Fruit fly (Drosophila melanogaster) whole organism, embryonic: ENCODE measurements around the gene Lim3.

ENCODE experiments used
- Atf-2 ChIP-seq: fragments of 200-800 bp; sonication (Bioruptor generic); optimal IDR thresholded peaks from 2 replicates; lab custom pipeline; 2016; ENCODE audit warnings: missing biosample characterization, missing genetic modification characterization
- CG10366 ChIP-seq: fragments of 200-800 bp; sonication (Bioruptor generic); IDR thresholded peaks from 2 replicates; pipeline ENCODE4 v1.3.6; 2022; ENCODE audit warnings: missing biosample characterization, missing genetic modification characterization
- CG10565 ChIP-seq: fragments of 200-800 bp; sonication (Bioruptor generic); optimal IDR thresholded peaks from 3 replicates; lab custom pipeline; 2016; ENCODE audit warnings: missing biosample characterization, mild to moderate bottlenecking, missing genetic modification characterization
- CG11696 ChIP-seq: fragments of 200-800 bp; sonication (Bioruptor generic); IDR thresholded peaks from 2 replicates; pipeline ENCODE4 v1.3.6; 2022; ENCODE audit warnings: missing biosample characterization, missing genetic modification characterization
- CG12155 ChIP-seq: fragments of 200-800 bp; sonication (Bioruptor generic); optimal IDR thresholded peaks from 3 replicates; lab custom pipeline; 2016; ENCODE audit warnings: missing biosample characterization, missing genetic modification characterization
- CG12299 ChIP-seq: fragments of 200-800 bp; sonication (Bioruptor generic); optimal IDR thresholded peaks from 2 replicates; lab custom pipeline; 2018; ENCODE audit warnings: missing biosample characterization, mild to moderate bottlenecking, missing genetic modification characterization
- CG1233 ChIP-seq: fragments of 200-800 bp; sonication (Bioruptor generic); optimal IDR thresholded peaks from 4 replicates; lab custom pipeline; 2018; ENCODE audit warnings: missing biosample characterization, mild to moderate bottlenecking, missing genetic modification characterization
- CG12744 ChIP-seq: fragments of 200-800 bp; sonication (Bioruptor generic); optimal IDR thresholded peaks from 2 replicates; lab custom pipeline; 2016; ENCODE audit warnings: missing biosample characterization, missing genetic modification characterization
- CG12769 ChIP-seq: fragments of 200-800 bp; sonication (Bioruptor generic); optimal IDR thresholded peaks from 2 replicates; lab custom pipeline; 2019; ENCODE audit warnings: missing biosample characterization, mild to moderate bottlenecking, missing genetic modification characterization, moderate library complexity
- CG13894 ChIP-seq: fragments of 200-800 bp; sonication (Bioruptor generic); optimal IDR thresholded peaks from 3 replicates; lab custom pipeline; 2018; ENCODE audit warnings: missing biosample characterization, mild to moderate bottlenecking, missing genetic modification characterization, moderate library complexity
- CG14441 ChIP-seq: fragments of 200-800 bp; sonication (Bioruptor generic); IDR thresholded peaks from 2 replicates; pipeline ENCODE4 v1.3.6; 2022; ENCODE audit warnings: missing biosample characterization, missing genetic modification characterization
- CG1529 ChIP-seq: fragments of 200-800 bp; sonication (Bioruptor generic); optimal IDR thresholded peaks from 3 replicates; lab custom pipeline; 2018; ENCODE audit warnings: missing biosample characterization, missing genetic modification characterization
- CG15479 ChIP-seq: fragments of 200-800 bp; sonication (Bioruptor generic); optimal IDR thresholded peaks from 3 replicates; lab custom pipeline; 2019; ENCODE audit warnings: missing biosample characterization, mild to moderate bottlenecking, missing genetic modification characterization, moderate library complexity
- CG17186 ChIP-seq: fragments of 200-800 bp; sonication (Bioruptor generic); optimal IDR thresholded peaks from 3 replicates; lab custom pipeline; 2017; ENCODE audit warnings: missing biosample characterization, missing genetic modification reagents, missing genetic modification characterization
- CG3407 ChIP-seq: fragments of 200-800 bp; sonication (Bioruptor generic); optimal IDR thresholded peaks from 2 replicates; lab custom pipeline; 2018; ENCODE audit warnings: missing biosample characterization, mild to moderate bottlenecking, missing genetic modification characterization
- CG4328 ChIP-seq: fragments of 200-800 bp; sonication (Bioruptor generic); optimal IDR thresholded peaks from 3 replicates; lab custom pipeline; 2017; ENCODE audit warnings: missing biosample characterization, missing genetic modification reagents, missing genetic modification characterization
- CG7556 ChIP-seq: fragments of 200-800 bp; sonication (Bioruptor generic); optimal IDR thresholded peaks from 2 replicates; lab custom pipeline; 2017; ENCODE audit warnings: missing biosample characterization, mild to moderate bottlenecking, missing genetic modification characterization
- CG7987 ChIP-seq: fragments of 200-800 bp; sonication (Bioruptor generic); optimal IDR thresholded peaks from 2 replicates; lab custom pipeline; 2018; ENCODE audit warnings: missing biosample characterization, mild to moderate bottlenecking, missing genetic modification characterization, moderate library complexity
- Dip3 ChIP-seq: fragments of 200-800 bp; sonication (Bioruptor generic); optimal IDR thresholded peaks from 3 replicates; lab custom pipeline; 2016; ENCODE audit warnings: missing biosample characterization, missing genetic modification characterization
- Doc3 ChIP-seq: fragments of 200-800 bp; sonication (Bioruptor generic); IDR thresholded peaks from 3 replicates; pipeline ENCODE4 v1.3.6; 2022; ENCODE audit warnings: missing biosample characterization, missing genetic modification characterization; ENCODE audit not compliant: partially characterized antibody
- Fer3 ChIP-seq: fragments of 200-800 bp; sonication (Bioruptor generic); optimal IDR thresholded peaks from 2 replicates; lab custom pipeline; 2018; ENCODE audit warnings: missing biosample characterization, mild to moderate bottlenecking, missing genetic modification characterization, moderate library complexity
- Gsc ChIP-seq: fragments of 200-800 bp; sonication (Bioruptor generic); IDR thresholded peaks from 2 replicates; pipeline ENCODE4 v1.3.6; 2022; ENCODE audit warnings: missing biosample characterization, missing genetic modification characterization
- HLH3B ChIP-seq: fragments of 200-800 bp; sonication (Bioruptor generic); IDR thresholded peaks from 2 replicates; pipeline ENCODE4 v1.3.6; 2022; ENCODE audit warnings: missing biosample characterization, missing genetic modification characterization
- Lim3 ChIP-seq: fragments of 200-800 bp; sonication (Bioruptor generic); IDR thresholded peaks from 2 replicates; pipeline ENCODE4 v1.3.6; 2022; ENCODE audit warnings: missing biosample characterization, missing genetic modification characterization
- Mad ChIP-seq: fragments of 200-800 bp; sonication (Bioruptor generic); optimal IDR thresholded peaks from 2 replicates; lab custom pipeline; 2016; ENCODE audit warnings: missing biosample characterization, missing genetic modification characterization
- Nf-YC ChIP-seq: fragments of 200-800 bp; optimal IDR thresholded peaks from 3 replicates; lab custom pipeline; 2019; ENCODE audit warnings: missing biosample characterization, mild to moderate bottlenecking, missing genetic modification characterization, moderate library complexity
- Pdp1 ChIP-seq, 2 experiments: fragments of 200-800 bp; sonication (Bioruptor generic); optimal IDR thresholded peaks; 3 replicates each; lab custom pipeline; 2016; ENCODE audit warnings: missing biosample characterization in 2 of 2, missing genetic modification characterization in 2 of 2, mild to moderate bottlenecking in 1 of 2, moderate library complexity in 1 of 2
- Ptx1 ChIP-seq: fragments of 200-800 bp; sonication (Bioruptor generic); IDR thresholded peaks from 2 replicates; pipeline ENCODE4 v1.3.6; 2022; ENCODE audit warnings: missing biosample characterization, missing genetic modification characterization
- Rfx ChIP-seq: fragments of 200-800 bp; sonication (Bioruptor generic); IDR thresholded peaks from 2 replicates; pipeline ENCODE4 v1.3.6; 2022; ENCODE audit warnings: missing biosample characterization, missing genetic modification characterization
- Sox100B ChIP-seq: fragments of 200-800 bp; sonication (Bioruptor generic); optimal IDR thresholded peaks from 3 replicates; lab custom pipeline; 2018; ENCODE audit warnings: missing biosample characterization, mild to moderate bottlenecking, missing genetic modification characterization
- Ssrp ChIP-seq: fragments of 200-800 bp; sonication (Bioruptor generic); optimal IDR thresholded peaks from 2 replicates; lab custom pipeline; 2018; ENCODE audit warnings: missing biosample characterization, mild to moderate bottlenecking, missing genetic modification characterization, moderate library complexity
- Tbp ChIP-seq: fragments of >200 bp; optimal IDR thresholded peaks from 2 replicates; lab custom pipeline; 2018; ENCODE audit warnings: missing biosample characterization, missing genetic modification characterization
- Usf ChIP-seq: fragments of 200-800 bp; sonication (Bioruptor generic); optimal IDR thresholded peaks from 2 replicates; lab custom pipeline; 2017; ENCODE audit warnings: missing genotype, missing biosample characterization, missing genetic modification characterization
- ab ChIP-seq: fragments of 200-800 bp; sonication (Bioruptor generic); optimal IDR thresholded peaks from 2 replicates; lab custom pipeline; 2016; ENCODE audit warnings: missing biosample characterization, missing genetic modification characterization
- dan ChIP-seq: fragments of 200-800 bp; sonication (Bioruptor generic); IDR thresholded peaks from 2 replicates; pipeline ENCODE4 v1.3.6; 2022; ENCODE audit warnings: missing biosample characterization, missing genetic modification characterization
- exex ChIP-seq: fragments of 200-800 bp; sonication (Bioruptor generic); optimal IDR thresholded peaks from 4 replicates; lab custom pipeline; 2018; ENCODE audit warnings: missing biosample characterization, mild to moderate bottlenecking, missing genetic modification characterization, moderate library complexity
- fru ChIP-seq: fragments of >200 bp; optimal IDR thresholded peaks from 2 replicates; lab custom pipeline; 2017
- fu2 ChIP-seq: fragments of 200-800 bp; sonication (Bioruptor generic); optimal IDR thresholded peaks from 2 replicates; lab custom pipeline; 2016; ENCODE audit warnings: missing biosample characterization, missing genetic modification characterization
- jigr1 ChIP-seq: fragments of 200-800 bp; sonication (Bioruptor generic); IDR thresholded peaks from 3 replicates; pipeline ENCODE4 v1.3.6; 2022; ENCODE audit warnings: missing biosample characterization, missing genetic modification characterization
- kni ChIP-seq: fragments of 200-800 bp; sonication (Bioruptor generic); optimal IDR thresholded peaks from 3 replicates; lab custom pipeline; 2017; ENCODE audit warnings: mild to moderate bottlenecking, missing biosample characterization, missing genetic modification reagents, missing genetic modification characterization
- lola ChIP-seq, 3 experiments: fragments of >200 bp in 2 of 3; fragments of 200-800 bp in 1 of 3; sonication (Bioruptor generic) in 1 of 3; optimal IDR thresholded peaks; 2 replicates each; lab custom pipeline; 2017 to 2019; ENCODE audit warnings: missing biosample characterization in 3 of 3, missing genetic modification characterization in 3 of 3, mild to moderate bottlenecking in 1 of 3, moderate library complexity in 1 of 3
- nerfin-1 ChIP-seq: fragments of 200-800 bp; sonication (Bioruptor generic); optimal IDR thresholded peaks from 3 replicates; lab custom pipeline; 2019; ENCODE audit warnings: missing biosample characterization, mild to moderate bottlenecking, missing genetic modification characterization, moderate library complexity
- psq ChIP-seq: fragments of 200-800 bp; sonication (Bioruptor generic); optimal IDR thresholded peaks from 2 replicates; lab custom pipeline; 2017; ENCODE audit warnings: missing biosample characterization, missing genetic modification characterization
- sd ChIP-seq: fragments of 200-800 bp; sonication (Bioruptor generic); optimal IDR thresholded peaks from 3 replicates; lab custom pipeline; 2018; ENCODE audit warnings: missing biosample characterization, mild to moderate bottlenecking, missing genetic modification characterization, moderate library complexity
- sima ChIP-seq: fragments of 200-800 bp; sonication (Bioruptor generic); optimal IDR thresholded peaks from 2 replicates; lab custom pipeline; 2016; ENCODE audit warnings: missing biosample characterization, missing genetic modification characterization
- sisA ChIP-seq: fragments of 200-800 bp; sonication (Bioruptor generic); IDR thresholded peaks from 2 replicates; pipeline ENCODE4 v1.3.6; 2022; ENCODE audit warnings: missing biosample characterization, missing genetic modification characterization
- slp2 ChIP-seq: fragments of 200-800 bp; sonication (Bioruptor generic); optimal IDR thresholded peaks from 2 replicates; lab custom pipeline; 2016; ENCODE audit warnings: missing biosample characterization, missing genetic modification characterization
- tgo ChIP-seq: fragments of 200-800 bp; sonication (Bioruptor generic); IDR thresholded peaks from 3 replicates; pipeline ENCODE4 v1.3.6; 2022; ENCODE audit warnings: missing biosample characterization, missing genetic modification characterization
- trem ChIP-seq: fragments of 200-800 bp; optimal IDR thresholded peaks from 3 replicates; lab custom pipeline; 2019; ENCODE audit warnings: missing biosample characterization, mild to moderate bottlenecking, missing genetic modification characterization, moderate library complexity
- yki ChIP-seq: fragments of >200 bp; optimal IDR thresholded peaks from 3 replicates; lab custom pipeline; 2018

Lim3 gene

dm6 chr2L:19051534-19052100 lies 56.6 kb downstream of the Lim3 start, which contains the start of gene Rpn3 (continued):
- no peak for TF ChIP-seq CG10565 (GFP tag; lab: Kevin White, UChicago)
- TF ChIP-seq CG14441 (GFP tag; lab: Robert Waterston, UW) = peak; percentile 86
- TF ChIP-seq trem (tag; lab: Kevin White, UChicago) = peak; percentile 83
- TF ChIP-seq dan = no peak
- peak; percentile 68 for TF ChIP-seq CG12299
- peak; percentile 15 for TF ChIP-seq CG7987 (GFP tag; lab: Kevin White, UChicago)
- peak; percentile 86 for TF ChIP-seq tgo (GFP tag; lab: Robert Waterston, UW)
- TF ChIP-seq Pdp1 (GFP tag; optimal IDR thresholded peaks at IDR 0.05; lab: Kevin White, UChicago) = peak; percentile 76 to 88
- TF ChIP-seq CG11696 (GFP tag; lab: Robert Waterston, UW) = peak; percentile 74
- peak; percentile 82 for TF ChIP-seq HLH3B (GFP tag; lab: Robert Waterston, UW)
- no peak for TF ChIP-seq CG12769
- TF ChIP-seq CG1233 (GFP tag; lab: Kevin White, UChicago) = peak; percentile 40
- TF ChIP-seq CG12744 (GFP tag; lab: Kevin White, UChicago) = peak; percentile 70
- peak; percentile 91 for TF ChIP-seq Ptx1 (GFP tag; lab: Robert Waterston, UW)
- peak; percentile 79 for TF ChIP-seq Atf-2 (GFP tag; lab: Kevin White, UChicago)
- no peak for TF ChIP-seq Tbp (GFP tag; lab: Kevin White, UChicago)
- peak; percentile 70 for TF ChIP-seq Ssrp (tag; lab: Kevin White, UChicago)
- TF ChIP-seq Sox100B (GFP tag; lab: Kevin White, UChicago) = no peak
- TF ChIP-seq CG10366 = peak; percentile 84
- peak; percentile 84 for TF ChIP-seq CG12155
- TF ChIP-seq CG3407 = peak; percentile 69
- no peak for TF ChIP-seq yki
- TF ChIP-seq nerfin-1 (tag; lab: Kevin White, UChicago) = peak; percentile 64
- TF ChIP-seq kni (GFP tag; lab: Kevin White, UChicago) = no peak
- TF ChIP-seq psq = peak; percentile 34
- peak; percentile 51; the same call in 1 of the 3 replicates for TF ChIP-seq jigr1 (GFP tag; lab: Robert Waterston, UW)
- TF ChIP-seq lola (GFP tag; optimal IDR thresholded peaks at IDR 0.05; lab: Kevin White, UChicago) = peak in 1 of 3 experiments; percentile 77
- peak; percentile 79 for TF ChIP-seq Fer3 (tag; lab: Kevin White, UChicago)
- TF ChIP-seq Rfx (GFP tag; lab: Robert Waterston, UW) = peak; percentile 86
- TF ChIP-seq fu2 (GFP tag; lab: Kevin White, UChicago) = peak; percentile 80
- TF ChIP-seq Doc3 (GFP tag; lab: Robert Waterston, UW) = peak; percentile 47; the same call in 1 of the 3 replicates
- peak; percentile 36 for TF ChIP-seq CG4328
- TF ChIP-seq sima = peak; percentile 17
- TF ChIP-seq slp2 (GFP tag; lab: Kevin White, UChicago) = peak; percentile 73
- TF ChIP-seq Gsc = peak; percentile 19; the same call in 1 of the 2 replicates
- TF ChIP-seq fru (lab: Kevin White, UChicago) = no peak
- TF ChIP-seq Nf-YC = peak; percentile 67
- TF ChIP-seq CG1529 (GFP tag; lab: Kevin White, UChicago) = peak; percentile 37
- no peak for TF ChIP-seq sd
- TF ChIP-seq Usf = peak; percentile 38
- peak; percentile 82 for TF ChIP-seq Dip3 (GFP tag; lab: Kevin White, UChicago)
- peak; percentile 18 for TF ChIP-seq CG17186
- no peak for TF ChIP-seq CG15479
- peak; percentile 37 for TF ChIP-seq CG13894 (tag; lab: Kevin White, UChicago)
- TF ChIP-seq CG7556 = peak; percentile 78
- TF ChIP-seq Mad (GFP tag; lab: Kevin White, UChicago) = peak; percentile 74
- TF ChIP-seq exex (tag; lab: Kevin White, UChicago) = no peak
- peak; percentile 84 for TF ChIP-seq sisA (GFP tag; lab: Robert Waterston, UW)
- TF ChIP-seq ab (GFP tag; lab: Kevin White, UChicago) = peak; percentile 12
- TF ChIP-seq Lim3 (GFP tag; lab: Robert Waterston, UW) = peak; percentile 94
